Fruit fly (Drosophila melanogaster) Kc167 (cell line): ENCODE data around the gene CG13937.

ENCODE experiments used
- Myc ChIP-seq: fragments of >200 bp; optimal IDR thresholded peaks from 2 replicates; lab custom pipeline; 2017; ENCODE audit warnings: missing external identifiers
- Sin3A ChIP-seq: fragments of >200 bp; optimal IDR thresholded peaks from 2 replicates; lab custom pipeline; 2018; ENCODE audit warnings: missing external identifiers
- h ChIP-seq: fragments of >200 bp; optimal IDR thresholded peaks from 3 replicates; lab custom pipeline; 2018; ENCODE audit warnings: missing external identifiers
- insv ChIP-seq: fragments of >200 bp; optimal IDR thresholded peaks from 3 replicates; lab custom pipeline; 2018; ENCODE audit warnings: missing external identifiers
- psq ChIP-seq: fragments of >200 bp; optimal IDR thresholded peaks from 2 replicates; lab custom pipeline; 2017; ENCODE audit warnings: missing external identifiers
- ttk ChIP-seq: sonication (Bioruptor generic); optimal IDR thresholded peaks from 2 replicates; lab custom pipeline; 2017; ENCODE audit warnings: missing external identifiers

dm6 chr3L:1844600-1844999 lies 38.2 kb downstream of the CG13937 start:
- TF ChIP-seq psq (no peak), Sin3A (no peak), Myc (lab: Kevin White, UChicago) (no peak), ttk (lab: Kevin White, UChicago) (no peak), insv (lab: Kevin White, UChicago) (no peak), h (lab: Kevin White, UChicago) (no peak)
